Fruit fly (Drosophila melanogaster) whole organism, embryonic: ENCODE data around the gene Mst36Fb.

ENCODE experiments used
- Abd-B ChIP-seq: fragments of 200-800 bp; sonication (Bioruptor generic); optimal IDR thresholded peaks from 2 replicates; lab custom pipeline; 2018; ENCODE audit warnings: missing biosample characterization, mild to moderate bottlenecking, missing genetic modification characterization, moderate library complexity
- Asciz ChIP-seq: fragments of 200-800 bp; sonication (Bioruptor generic); optimal IDR thresholded peaks from 2 replicates; lab custom pipeline; 2017; ENCODE audit warnings: missing biosample characterization, mild to moderate bottlenecking, missing genetic modification characterization, missing genetic modification reagents
- CG10565 ChIP-seq: fragments of 200-800 bp; sonication (Bioruptor generic); optimal IDR thresholded peaks from 3 replicates; lab custom pipeline; 2016; ENCODE audit warnings: missing biosample characterization, mild to moderate bottlenecking, missing genetic modification characterization
- CG11695 ChIP-seq: fragments of 200-800 bp; sonication (Bioruptor generic); IDR thresholded peaks from 3 replicates; pipeline ENCODE4 v1.3.6; 2022; ENCODE audit warnings: missing biosample characterization, missing genetic modification characterization
- CG14860 ChIP-seq: fragments of 200-800 bp; sonication (Bioruptor generic); IDR thresholded peaks from 3 replicates; pipeline ENCODE4 v1.3.6; 2022; ENCODE audit warnings: missing biosample characterization, missing genetic modification characterization; ENCODE audit not compliant: partially characterized antibody
- CG1529 ChIP-seq: fragments of 200-800 bp; sonication (Bioruptor generic); optimal IDR thresholded peaks from 3 replicates; lab custom pipeline; 2018; ENCODE audit warnings: missing biosample characterization, missing genetic modification characterization
- CG15514 ChIP-seq: fragments of 200-800 bp; sonication (Bioruptor generic); optimal IDR thresholded peaks from 3 replicates; lab custom pipeline; 2017; ENCODE audit warnings: missing biosample characterization, missing genetic modification characterization, mild to moderate bottlenecking, moderate library complexity, missing genetic modification reagents
- CG17385 ChIP-seq: fragments of 200-800 bp; sonication (Bioruptor generic); optimal IDR thresholded peaks from 3 replicates; lab custom pipeline; 2018; ENCODE audit warnings: missing biosample characterization, mild to moderate bottlenecking, missing genetic modification characterization
- CG18011 ChIP-seq: fragments of 200-800 bp; sonication (Bioruptor generic); optimal IDR thresholded peaks from 2 replicates; lab custom pipeline; 2017; ENCODE audit warnings: missing biosample characterization, missing genetic modification characterization, mild to moderate bottlenecking, moderate library complexity, missing genotype
- CG1832 ChIP-seq: fragments of 200-800 bp; sonication (Bioruptor generic); optimal IDR thresholded peaks from 2 replicates; lab custom pipeline; 2017; ENCODE audit warnings: missing biosample characterization, mild to moderate bottlenecking, missing genetic modification characterization, inconsistent platforms
- CG18764 ChIP-seq: fragments of 200-800 bp; sonication (Bioruptor generic); optimal IDR thresholded peaks from 3 replicates; lab custom pipeline; 2016; ENCODE audit warnings: missing biosample characterization, missing genetic modification characterization
- CG2120 ChIP-seq: fragments of 200-800 bp; sonication (Bioruptor generic); optimal IDR thresholded peaks from 3 replicates; lab custom pipeline; 2016; ENCODE audit warnings: missing biosample characterization, missing genetic modification characterization
- CG2202 ChIP-seq: fragments of 200-800 bp; sonication (Bioruptor generic); optimal IDR thresholded peaks from 2 replicates; lab custom pipeline; 2018; ENCODE audit warnings: missing biosample characterization, mild to moderate bottlenecking, missing genetic modification characterization
- CG31388 ChIP-seq: fragments of 200-800 bp; sonication (Bioruptor generic); optimal IDR thresholded peaks from 2 replicates; lab custom pipeline; 2016; ENCODE audit warnings: missing biosample characterization, missing genetic modification characterization
- CG31441 ChIP-seq: fragments of 200-800 bp; sonication (Bioruptor generic); IDR thresholded peaks from 2 replicates; pipeline ENCODE4 v1.3.6; 2022; ENCODE audit warnings: missing biosample characterization, missing genetic modification characterization
- CG33557 ChIP-seq: fragments of 200-800 bp; sonication (Bioruptor generic); optimal IDR thresholded peaks from 2 replicates; lab custom pipeline; 2019; ENCODE audit warnings: missing biosample characterization, mild to moderate bottlenecking, missing genetic modification characterization, moderate library complexity
- CG4360 ChIP-seq: fragments of 200-800 bp; sonication (Bioruptor generic); IDR thresholded peaks from 2 replicates; pipeline ENCODE4 v1.3.6; 2022; ENCODE audit warnings: missing biosample characterization, missing genetic modification characterization
- CG4707 ChIP-seq: fragments of 200-800 bp; sonication (Bioruptor generic); optimal IDR thresholded peaks from 2 replicates; lab custom pipeline; 2018; ENCODE audit warnings: missing biosample characterization, mild to moderate bottlenecking, missing genetic modification characterization, moderate library complexity
- CG6272 ChIP-seq: fragments of 200-800 bp; sonication (Bioruptor generic); IDR thresholded peaks from 2 replicates; pipeline ENCODE4 v1.3.6; 2022; ENCODE audit warnings: missing biosample characterization, missing genetic modification characterization
- CG7928 ChIP-seq: fragments of 200-800 bp; sonication (Bioruptor generic); optimal IDR thresholded peaks from 2 replicates; lab custom pipeline; 2017; ENCODE audit warnings: missing biosample characterization, mild to moderate bottlenecking, missing genetic modification characterization
- CHES-1-like ChIP-seq: fragments of 200-800 bp; sonication (Bioruptor generic); optimal IDR thresholded peaks from 2 replicates; lab custom pipeline; 2016; ENCODE audit warnings: missing biosample characterization, missing genetic modification characterization
- CTCF ChIP-seq: fragments of 200-800 bp; sonication (Bioruptor generic); optimal IDR thresholded peaks from 2 replicates; lab custom pipeline; 2017; ENCODE audit warnings: missing biosample characterization, mild to moderate bottlenecking, missing genetic modification characterization, moderate library complexity
- Dbx ChIP-seq: fragments of 200-800 bp; sonication (Bioruptor generic); IDR thresholded peaks from 3 replicates; pipeline ENCODE4 v1.3.6; 2022; ENCODE audit warnings: missing biosample characterization, missing genetic modification characterization
- Dp ChIP-seq: fragments of 200-800 bp; sonication (Bioruptor generic); optimal IDR thresholded peaks from 2 replicates; lab custom pipeline; 2018; ENCODE audit warnings: missing biosample characterization, mild to moderate bottlenecking, missing genetic modification characterization, moderate library complexity
- Gsc ChIP-seq: fragments of 200-800 bp; sonication (Bioruptor generic); IDR thresholded peaks from 2 replicates; pipeline ENCODE4 v1.3.6; 2022; ENCODE audit warnings: missing biosample characterization, missing genetic modification characterization
- HLH54F ChIP-seq: fragments of 200-800 bp; sonication (Bioruptor generic); optimal IDR thresholded peaks from 3 replicates; lab custom pipeline; 2016; ENCODE audit warnings: missing biosample characterization, missing genetic modification characterization
- Hr78 ChIP-seq, 2 experiments: fragments of 200-800 bp in 1 of 2; fragments of >200 bp in 1 of 2; sonication (Bioruptor generic) in 1 of 2; optimal IDR thresholded peaks; 2 replicates each; lab custom pipeline; 2017 to 2019; ENCODE audit warnings: missing biosample characterization in 2 of 2, missing genetic modification characterization in 2 of 2, mild to moderate bottlenecking in 1 of 2, moderate library complexity in 1 of 2
- Lim3 ChIP-seq: fragments of 200-800 bp; sonication (Bioruptor generic); IDR thresholded peaks from 2 replicates; pipeline ENCODE4 v1.3.6; 2022; ENCODE audit warnings: missing biosample characterization, missing genetic modification characterization
- NC2α ChIP-seq: fragments of 200-800 bp; sonication (Bioruptor generic); optimal IDR thresholded peaks from 2 replicates; lab custom pipeline; 2016; ENCODE audit warnings: missing biosample characterization, missing genetic modification characterization
- Sry-β ChIP-seq: fragments of 200-800 bp; sonication (Bioruptor generic); optimal IDR thresholded peaks from 2 replicates; lab custom pipeline; 2018; ENCODE audit warnings: missing biosample characterization, mild to moderate bottlenecking, missing genetic modification characterization, moderate library complexity
- Stat92E ChIP-seq, 3 experiments: fragments of >200 bp in 2 of 3; fragments of 200-800 bp in 1 of 3; sonication (Bioruptor generic) in 1 of 3; optimal IDR thresholded peaks; 2 replicates each; lab custom pipeline; 2017 to 2019; ENCODE audit warnings: missing biosample characterization in 3 of 3, missing genetic modification characterization in 3 of 3, mild to moderate bottlenecking in 1 of 3, moderate library complexity in 1 of 3
- TFAM ChIP-seq: fragments of 200-800 bp; sonication (Bioruptor generic); optimal IDR thresholded peaks from 2 replicates; lab custom pipeline; 2017; ENCODE audit warnings: missing biosample characterization, missing genetic modification characterization, inconsistent platforms
- Xrp1 ChIP-seq: fragments of 200-800 bp; sonication (Bioruptor generic); IDR thresholded peaks from 2 replicates; pipeline ENCODE4 v1.3.6; 2022; ENCODE audit warnings: missing biosample characterization, missing genetic modification characterization
- al ChIP-seq: fragments of 200-800 bp; sonication (Bioruptor generic); IDR thresholded peaks from 2 replicates; pipeline ENCODE4 v1.3.6; 2022; ENCODE audit warnings: missing biosample characterization, missing genetic modification characterization
- btn ChIP-seq: fragments of 200-800 bp; sonication (Bioruptor generic); optimal IDR thresholded peaks from 2 replicates; lab custom pipeline; 2016; ENCODE audit warnings: missing biosample characterization, missing genetic modification characterization
- dm ChIP-seq: fragments of 200-800 bp; sonication (Bioruptor generic); optimal IDR thresholded peaks from 3 replicates; lab custom pipeline; 2016; ENCODE audit warnings: missing biosample characterization, missing genetic modification characterization
- dmrt11E ChIP-seq: fragments of 200-800 bp; sonication (Bioruptor generic); optimal IDR thresholded peaks from 3 replicates; lab custom pipeline; 2018; ENCODE audit warnings: missing biosample characterization, mild to moderate bottlenecking, missing genetic modification characterization, moderate library complexity
- dysf ChIP-seq: fragments of 200-800 bp; sonication (Bioruptor generic); IDR thresholded peaks from 3 replicates; pipeline ENCODE4 v1.3.6; 2022; ENCODE audit warnings: missing biosample characterization, missing genetic modification characterization
- ind ChIP-seq: fragments of 200-800 bp; sonication (Bioruptor generic); optimal IDR thresholded peaks from 3 replicates; lab custom pipeline; 2016; ENCODE audit warnings: missing biosample characterization, missing genetic modification characterization
- lbe ChIP-seq: fragments of 200-800 bp; sonication (Bioruptor generic); optimal IDR thresholded peaks from 2 replicates; lab custom pipeline; 2016; ENCODE audit warnings: missing biosample characterization, mild to moderate bottlenecking, missing genetic modification characterization
- mam ChIP-seq: fragments of 200-800 bp; sonication (Bioruptor generic); optimal IDR thresholded peaks from 3 replicates; lab custom pipeline; 2016; ENCODE audit warnings: missing biosample characterization, missing genetic modification characterization
- oc ChIP-seq: fragments of 200-800 bp; sonication (Bioruptor generic); optimal IDR thresholded peaks from 2 replicates; lab custom pipeline; 2018; ENCODE audit warnings: missing biosample characterization, mild to moderate bottlenecking, missing genetic modification characterization, moderate library complexity
- rib ChIP-seq: fragments of 200-800 bp; sonication (Bioruptor generic); IDR thresholded peaks from 2 replicates; pipeline ENCODE4 v1.3.6; 2022; ENCODE audit warnings: missing biosample characterization, missing genetic modification characterization
- salm ChIP-seq: fragments of 200-800 bp; sonication (Bioruptor generic); optimal IDR thresholded peaks from 2 replicates; lab custom pipeline; 2018; ENCODE audit warnings: missing biosample characterization, mild to moderate bottlenecking, missing genetic modification characterization
- shn ChIP-seq: fragments of 200-800 bp; sonication (Bioruptor generic); optimal IDR thresholded peaks from 3 replicates; lab custom pipeline; 2016; ENCODE audit warnings: missing biosample characterization, missing genetic modification characterization
- sisA ChIP-seq: fragments of 200-800 bp; sonication (Bioruptor generic); IDR thresholded peaks from 2 replicates; pipeline ENCODE4 v1.3.6; 2022; ENCODE audit warnings: missing biosample characterization, missing genetic modification characterization
- sug ChIP-seq: fragments of 200-800 bp; optimal IDR thresholded peaks from 2 replicates; lab custom pipeline; 2019; ENCODE audit warnings: missing biosample characterization, mild to moderate bottlenecking, missing genetic modification characterization, moderate library complexity
- ttk ChIP-seq: fragments of 200-800 bp; sonication (Bioruptor generic); IDR thresholded peaks from 2 replicates; pipeline ENCODE4 v2.1.2; 2022; ENCODE audit warnings: missing biosample characterization, missing genetic modification characterization
- yki ChIP-seq: fragments of >200 bp; optimal IDR thresholded peaks from 3 replicates; lab custom pipeline; 2018

Mst36Fb gene

DNA sequence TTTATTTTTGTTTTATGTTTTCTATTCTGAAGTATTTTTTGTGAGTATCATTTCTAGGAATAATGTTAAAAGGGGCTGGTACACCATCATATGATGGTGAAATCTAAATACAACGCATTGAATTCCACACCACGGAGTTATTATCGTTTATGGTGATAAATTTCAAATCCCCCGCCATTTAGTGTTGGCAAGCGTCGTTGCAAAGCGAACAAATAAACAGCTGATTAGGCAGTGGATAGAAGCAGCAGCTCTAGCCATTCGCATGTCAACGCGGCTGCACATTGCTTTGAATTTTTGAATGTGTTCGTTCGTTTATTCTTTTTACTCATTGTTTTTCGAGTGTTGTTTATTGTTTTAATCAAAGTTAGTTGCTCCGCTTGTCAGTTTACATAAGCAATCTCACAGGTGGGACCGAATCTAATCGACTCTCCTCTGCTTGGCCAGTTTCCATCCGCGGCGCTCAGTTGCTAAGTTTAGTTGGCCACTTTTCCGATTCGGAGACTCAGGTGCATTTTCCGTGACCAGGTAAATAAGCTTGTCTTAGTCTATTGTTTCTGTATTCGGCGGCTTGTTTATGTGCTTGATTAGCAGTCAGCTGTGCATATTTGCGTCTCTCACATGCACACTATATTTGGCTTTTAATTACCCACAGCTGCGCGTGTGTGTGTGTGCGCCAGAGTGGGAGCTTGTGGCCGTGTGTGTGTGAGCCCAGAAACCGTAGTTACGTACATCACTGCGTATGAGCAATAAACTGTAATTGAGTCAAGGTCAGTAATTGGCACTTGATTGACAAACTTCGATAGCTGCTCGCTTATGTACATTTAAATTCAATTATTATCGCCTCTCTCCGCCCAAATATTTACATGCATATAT lies 2.3 kb upstream of the Mst36Fb start, which contains the start of the genes Mst36Fa and CG31751 (continued):
- TF ChIP-seq CG2120 (peak; percentile 71), salm (tag; lab: Kevin White, UChicago) (peak; percentile 73), CG2202 (tag; lab: Kevin White, UChicago) (peak; percentile 62), Hr78 (GFP tag; optimal IDR thresholded peaks at IDR 0.05; lab: Kevin White, UChicago) (peak in 1 of 2 experiments; percentile 63), CG33557 (GFP tag; lab: Kevin White, UChicago) (peak; percentile 36), Asciz (GFP tag; lab: Kevin White, UChicago) (peak; percentile 91), CG14860 (GFP tag; lab: Robert Waterston, UW) (no peak), CG1832 (GFP tag; lab: Kevin White, UChicago) (no peak), dmrt11E (tag; lab: Kevin White, UChicago) (no peak), Gsc (GFP tag; lab: Robert Waterston, UW) (no peak), Dp (peak; percentile 97), CG4360 (GFP tag; lab: Robert Waterston, UW) (peak; percentile 59), CG11695 (GFP tag; lab: Robert Waterston, UW) (peak; percentile 71), shn (GFP tag; lab: Kevin White, UChicago) (peak; percentile 69), NC2α (GFP tag; lab: Kevin White, UChicago) (peak; percentile 43), CG31388 (GFP tag; lab: Kevin White, UChicago) (no peak), CG1529 (GFP tag; lab: Kevin White, UChicago) (peak; percentile 82), Dbx (GFP tag; lab: Robert Waterston, UW) (peak; percentile 76), CG31441 (no peak; the same call in 1 of the 2 replicates), sisA (no peak; the same call in 1 of the 2 replicates), Abd-B (GFP tag; lab: Kevin White, UChicago) (peak; percentile 26), Sry-β (peak; percentile 62), Lim3 (GFP tag; lab: Robert Waterston, UW) (no peak), TFAM (GFP tag; lab: Kevin White, UChicago) (no peak), rib (peak; percentile 67; the same call in 1 of the 2 replicates), CG17385 (GFP tag; lab: Kevin White, UChicago) (peak; percentile 99), dysf (GFP tag; lab: Robert Waterston, UW) (peak; percentile 56; the same call in 1 of the 3 replicates), CG18764 (GFP tag; lab: Kevin White, UChicago) (peak; percentile 65), mam (GFP tag; lab: Kevin White, UChicago) (peak; percentile 58), Xrp1 (GFP tag; lab: Robert Waterston, UW) (peak; percentile 51), Stat92E (GFP tag; optimal IDR thresholded peaks at IDR 0.05; lab: Kevin White, UChicago) (no peak), oc (tag; lab: Kevin White, UChicago) (peak; percentile 35), ind (GFP tag; lab: Kevin White, UChicago) (peak; percentile 6), CG18011 (GFP tag; lab: Kevin White, UChicago) (peak; percentile 41), CG15514 (GFP tag; lab: Kevin White, UChicago) (peak; percentile 89), al (GFP tag; lab: Robert Waterston, UW) (no peak), ttk (GFP tag; lab: Robert Waterston, UW) (no peak), CHES-1-like (GFP tag; lab: Kevin White, UChicago) (peak; percentile 75), CG10565 (GFP tag; lab: Kevin White, UChicago) (no peak), CG7928 (GFP tag; lab: Kevin White, UChicago) (peak; percentile 58), CG6272 (GFP tag; lab: Robert Waterston, UW) (no peak), yki (lab: Kevin White, UChicago) (no peak), CTCF (GFP tag; lab: Kevin White, UChicago) (peak; percentile 36), CG4707 (GFP tag; lab: Kevin White, UChicago) (peak; percentile 77), HLH54F (GFP tag; lab: Kevin White, UChicago) (peak; percentile 47), dm (peak; percentile 47), lbe (GFP tag; lab: Kevin White, UChicago) (no peak), btn (peak; percentile 68), sug (tag; lab: Kevin White, UChicago) (peak; percentile 96)
